Worm (Caenorhabditis elegans): Measurements from ENCODE around the gene rsd-2.
A peak's percentile ranks its signal among the peaks of the same experiment; 100 is the strongest.

Gene rsd-2

ce11 chrIV:13487596-13487995 lies 52.5 kb downstream of the rsd-2 start:
- peak; percentile 83 for TF ChIP-seq nfya-1 (tag; optimal IDR thresholded peaks at IDR 0.05)
- no peak for TF ChIP-seq odd-2 (tag; optimal IDR thresholded peaks at IDR 0.05)

ce11 chrIV:13487019-13487418 lies 53.0 kb downstream of the rsd-2 start:
- TF ChIP-seq ceh-45 (GFP tag; IDR thresholded peaks at IDR 0.05), result no peak
- peak; percentile 28 for TF ChIP-seq unc-86 (tag; optimal IDR thresholded peaks at IDR 0.05)
- TF ChIP-seq tbx-2 (tag; optimal IDR thresholded peaks at IDR 0.05), result peak; percentile 91
- peak; percentile 62 for TF ChIP-seq tbx-7 (tag; optimal IDR thresholded peaks at IDR 0.05)
- peak; percentile 80 for TF ChIP-seq zip-5 (tag; optimal IDR thresholded peaks at IDR 0.05)
- no peak for TF ChIP-seq nhr-11 (tag; optimal IDR thresholded peaks at IDR 0.05)
- peak; percentile 79 for TF ChIP-seq ets-4 (tag; optimal IDR thresholded peaks at IDR 0.05)
- TF ChIP-seq ceh-31 (tag; optimal IDR thresholded peaks at IDR 0.05), result peak; percentile 88
- peak; percentile 50 for TF ChIP-seq elt-2 (tag; optimal IDR thresholded peaks at IDR 0.05)
- peak; percentile 7 for TF ChIP-seq hlh-8 (tag; optimal IDR thresholded peaks at IDR 0.05)
- peak; percentile 38 for TF ChIP-seq ceh-14 (tag; optimal IDR thresholded peaks at IDR 0.05)
- peak; percentile 46 for TF ChIP-seq lim-6 (tag; optimal IDR thresholded peaks at IDR 0.05)
- TF ChIP-seq ceh-48 (tag; optimal IDR thresholded peaks at IDR 0.05), result no peak
- TF ChIP-seq ref-2 (tag; optimal IDR thresholded peaks at IDR 0.05), result peak; percentile 31
- TF ChIP-seq F13H6.1 (tag; optimal IDR thresholded peaks at IDR 0.05), result peak; percentile 52
- TF ChIP-seq elt-4 (tag; optimal IDR thresholded peaks at IDR 0.05), result no peak
- TF ChIP-seq ceh-2 (tag; optimal IDR thresholded peaks at IDR 0.05), result peak; percentile 60
- no peak for TF ChIP-seq che-1 (tag; optimal IDR thresholded peaks at IDR 0.05)
- TF ChIP-seq fax-1 (tag; optimal IDR thresholded peaks at IDR 0.05), result peak; percentile 90
- TF ChIP-seq rnt-1 (tag; optimal IDR thresholded peaks at IDR 0.05), result peak; percentile 54
- peak; percentile 81 for TF ChIP-seq C08G9.2 (tag; optimal IDR thresholded peaks at IDR 0.05)

- TF ChIP-seq hlh-8 (tag; optimal IDR thresholded peaks at IDR 0.05), result no peak
- TF ChIP-seq fkh-10 (GFP tag; optimal IDR thresholded peaks at IDR 0.05), result no peak
- no peak for TF ChIP-seq tbx-2 (tag; optimal IDR thresholded peaks at IDR 0.05)
- TF ChIP-seq elt-2 (tag; optimal IDR thresholded peaks at IDR 0.05), result no peak
- TF ChIP-seq elt-4 (tag; optimal IDR thresholded peaks at IDR 0.05), result no peak
Measured at ce11 chrIV:13483596-13483995, 56.5 kb downstream of the rsd-2 start.

- TF ChIP-seq ref-2 (tag; optimal IDR thresholded peaks at IDR 0.05) (no peak), C08G9.2 (tag; optimal IDR thresholded peaks at IDR 0.05) (no peak), ets-4 (tag; optimal IDR thresholded peaks at IDR 0.05) (no peak), elt-4 (tag; optimal IDR thresholded peaks at IDR 0.05) (no peak), nfya-1 (tag; optimal IDR thresholded peaks at IDR 0.05) (no peak), ahr-1 (tag; optimal IDR thresholded peaks at IDR 0.05) (no peak), C38D4.7 (GFP tag; optimal IDR thresholded peaks at IDR 0.05) (no peak), hlh-6 (tag; optimal IDR thresholded peaks at IDR 0.05) (no peak), hlh-8 (tag; optimal IDR thresholded peaks at IDR 0.05) (no peak), ceh-6 (GFP tag; optimal IDR thresholded peaks at IDR 0.05) (no peak), zip-5 (tag; optimal IDR thresholded peaks at IDR 0.05) (no peak), unc-3 (GFP tag; conservative IDR thresholded peaks at IDR 0.05) (no peak), unc-3 (tag; optimal IDR thresholded peaks at IDR 0.05) (no peak), hlh-13 (GFP tag; optimal IDR thresholded peaks at IDR 0.05) (no peak), ztf-16 (tag; optimal IDR thresholded peaks at IDR 0.05) (no peak)
Measured at ce11 chrIV:13482469-13482868, 57.6 kb downstream of the rsd-2 start, which contains the start of gene Y38H8A.1. Gene Y38H8A.1, plus strand, starts transcription at chrIV:13482769.

ce11 chrIV:13474132-13474531 lies 65.9 kb downstream of the rsd-2 start, which contains the start of gene Y38H8A.2:
Gene Y38H8A.2, plus strand, starts transcription at chrIV:13474432.
- TF ChIP-seq lim-6 (tag; optimal IDR thresholded peaks at IDR 0.05) (no peak), ceh-30 (tag; optimal IDR thresholded peaks at IDR 0.05) (no peak), ceh-31 (tag; optimal IDR thresholded peaks at IDR 0.05) (no peak), tbx-2 (tag; optimal IDR thresholded peaks at IDR 0.05) (no peak), unc-3 (GFP tag; conservative IDR thresholded peaks at IDR 0.05) (no peak), unc-3 (tag; optimal IDR thresholded peaks at IDR 0.05) (no peak), T23F11.4 (GFP tag; optimal IDR thresholded peaks at IDR 0.05) (no peak), ttx-3 (tag; optimal IDR thresholded peaks at IDR 0.05) (no peak), unc-55 (GFP tag; optimal IDR thresholded peaks at IDR 0.05) (no peak), npax-4 (tag; optimal IDR thresholded peaks at IDR 0.05) (no peak), ceh-19 (GFP tag; optimal IDR thresholded peaks at IDR 0.05) (no peak), dmd-4 (tag; optimal IDR thresholded peaks at IDR 0.05; ENCODE audit: borderline replicate concordance) (no peak), madf-2 (tag; optimal IDR thresholded peaks at IDR 0.05) (no peak), ref-2 (tag; optimal IDR thresholded peaks at IDR 0.05) (no peak)

Data from whole organism, late embryonic.